Worm (Caenorhabditis elegans) whole organism, L4 larva: ENCODE data around the gene heri-1.

Experiments
- F26F4.8 ChIP-seq: fragments of 200-800 bp; sonication (Bioruptor generic); conservative IDR thresholded peaks from 2 replicates; pipeline ENCODE4 v1.3.6; 2022; ENCODE audit warnings: missing genetic modification characterization, missing compliant biosample characterization
- F49E8.2 ChIP-seq: sonication (generic microtip); optimal IDR thresholded peaks from 2 replicates; lab custom pipeline; 2016; ENCODE audit warnings: missing compliant biosample characterization, mild to moderate bottlenecking, missing genetic modification characterization, borderline replicate concordance
- R02D3.7 ChIP-seq: fragments of 150-350 bp; sonication (generic microtip); optimal IDR thresholded peaks from 3 replicates; lab custom pipeline; 2014; ENCODE audit warnings: missing biosample characterization, missing genetic modification characterization
- T20F7.1 ChIP-seq: fragments of 200-800 bp; sonication (Bioruptor generic); optimal IDR thresholded peaks from 2 replicates; lab custom pipeline; 2018; ENCODE audit warnings: mild to moderate bottlenecking, missing genetic modification characterization, missing compliant biosample characterization
- T26A8.4 ChIP-seq: fragments of 200-800 bp; sonication (Bioruptor generic); IDR thresholded peaks from 2 replicates; pipeline ENCODE4 v1.3.6; 2022; ENCODE audit warnings: missing genetic modification characterization, missing compliant biosample characterization
- Y48G9A.11 ChIP-seq: fragments of 200-800 bp; sonication (Bioruptor generic); IDR thresholded peaks from 2 replicates; pipeline ENCODE4 v1.3.6; 2022; ENCODE audit warnings: missing genetic modification reagents, missing genetic modification characterization, missing compliant biosample characterization
- Y5F2A.4 ChIP-seq: fragments of 200-800 bp; sonication (Bioruptor generic); optimal IDR thresholded peaks from 2 replicates; lab custom pipeline; 2018; ENCODE audit warnings: mild to moderate bottlenecking, missing genetic modification characterization, missing compliant biosample characterization
- Y75B8A.6 ChIP-seq: fragments of 200-800 bp; sonication (Bioruptor generic); IDR thresholded peaks from 2 replicates; pipeline ENCODE4 v1.3.6; 2022; ENCODE audit warnings: missing genetic modification reagents, missing genetic modification characterization, missing compliant biosample characterization
- ZK337.2 ChIP-seq: fragments of 200-800 bp; sonication (Bioruptor generic); IDR thresholded peaks from 2 replicates; pipeline ENCODE4 v1.3.6; 2022; ENCODE audit warnings: missing genetic modification reagents, missing genetic modification characterization, missing compliant biosample characterization
- aha-1 ChIP-seq: fragments of 150-350 bp; peaks from one replicate; lab custom pipeline; 2014; ENCODE audit warnings: missing biosample characterization, missing genetic modification characterization
- arid-1 ChIP-seq: fragments of 200-800 bp; sonication (Bioruptor generic); conservative IDR thresholded peaks from 2 replicates; pipeline ENCODE4 v1.3.6; 2022; ENCODE audit warnings: missing genetic modification reagents, missing genetic modification characterization, missing compliant biosample characterization
- attf-4 ChIP-seq: sonication (generic microtip); optimal IDR thresholded peaks from 3 replicates; lab custom pipeline; 2017; ENCODE audit warnings: missing biosample characterization, missing genetic modification characterization
- cey-2 ChIP-seq: sonication (generic microtip); optimal IDR thresholded peaks from 3 replicates; lab custom pipeline; 2017; ENCODE audit warnings: missing genetic modification characterization, mild to moderate bottlenecking, missing compliant biosample characterization, antibody characterized with exemption, borderline replicate concordance; ENCODE audit not compliant: insufficient read depth
- daf-12 ChIP-seq: fragments of 150-350 bp; optimal IDR thresholded peaks from 2 replicates; lab custom pipeline; 2014; ENCODE audit warnings: missing biosample characterization, missing genetic modification reagents, missing genetic modification characterization
- daf-16 ChIP-seq, 3 experiments: sonication (generic microtip); optimal IDR thresholded peaks; 2 replicates each; lab custom pipeline; 2016 to 2017; ENCODE audit warnings: missing genetic modification characterization in 3 of 3, missing genetic modification reagents in 3 of 3, mild to moderate bottlenecking in 2 of 3, missing compliant biosample characterization in 2 of 3, missing biosample characterization in 1 of 3, moderate library complexity in 1 of 3
- dmd-9 ChIP-seq: fragments of 200-800 bp; sonication (Bioruptor generic); IDR thresholded peaks from 2 replicates; pipeline ENCODE4 v1.3.6; 2022; ENCODE audit warnings: missing genetic modification reagents, missing genetic modification characterization, missing compliant biosample characterization
- dpl-1 ChIP-seq: fragments of 150-350 bp; optimal IDR thresholded peaks from 2 replicates; lab custom pipeline; 2014; ENCODE audit warnings: missing biosample characterization, missing genetic modification reagents, missing genetic modification characterization
- fos-1 ChIP-seq: fragments of 150-350 bp; optimal IDR thresholded peaks from 2 replicates; lab custom pipeline; 2014; ENCODE audit warnings: missing biosample characterization, missing genetic modification characterization
- lin-39 ChIP-seq: fragments of 150-350 bp; optimal IDR thresholded peaks from 2 replicates; lab custom pipeline; 2014; ENCODE audit warnings: missing biosample characterization, missing genetic modification reagents, missing genetic modification characterization
- lsy-2 ChIP-seq, 2 experiments: fragments of 150-350 bp in 1 of 2; sonication (generic microtip) in 1 of 2; optimal IDR thresholded peaks; 2 replicates each; lab custom pipeline; 2014 to 2017; ENCODE audit warnings: missing biosample characterization in 2 of 2, missing genetic modification characterization in 2 of 2
- mdl-1 ChIP-seq, 2 experiments: fragments of 150-350 bp in 1 of 2; sonication (generic microtip) in 1 of 2; optimal IDR thresholded peaks; 2 replicates each; lab custom pipeline; 2014 to 2017; ENCODE audit warnings: missing biosample characterization in 2 of 2, missing genetic modification characterization in 2 of 2
- mdt-29 ChIP-seq: fragments of 200-800 bp; sonication (Bioruptor generic); IDR thresholded peaks from 2 replicates; pipeline ENCODE4 v1.3.6; 2022; ENCODE audit warnings: missing genetic modification reagents, missing genetic modification characterization, missing compliant biosample characterization
- mep-1 ChIP-seq: fragments of 150-350 bp; sonication (generic microtip); optimal IDR thresholded peaks from 3 replicates; lab custom pipeline; 2014; ENCODE audit warnings: missing biosample characterization, missing genetic modification characterization
- nhr-102 ChIP-seq: sonication (generic microtip); optimal IDR thresholded peaks from 2 replicates; lab custom pipeline; 2016; ENCODE audit warnings: mild to moderate bottlenecking, missing genetic modification characterization, moderate library complexity, missing compliant biosample characterization
- nhr-48 ChIP-seq: sonication (generic microtip); optimal IDR thresholded peaks from 2 replicates; lab custom pipeline; 2016; ENCODE audit warnings: mild to moderate bottlenecking, missing genetic modification characterization, missing compliant biosample characterization
- nhr-6 ChIP-seq: fragments of 150-350 bp; optimal IDR thresholded peaks from 2 replicates; lab custom pipeline; 2014; ENCODE audit warnings: missing biosample characterization, missing genetic modification characterization
- nhr-77 ChIP-seq: fragments of 150-350 bp; optimal IDR thresholded peaks from 2 replicates; lab custom pipeline; 2014; ENCODE audit warnings: missing biosample characterization, missing genetic modification characterization
- pqm-1 ChIP-seq: sonication (generic microtip); optimal IDR thresholded peaks from 2 replicates; lab custom pipeline; 2017; ENCODE audit warnings: missing biosample characterization, missing genetic modification characterization
- sdz-12 ChIP-seq: fragments of 200-800 bp; sonication (Bioruptor generic); optimal IDR thresholded peaks from 2 replicates; lab custom pipeline; 2018; ENCODE audit warnings: mild to moderate bottlenecking, missing genetic modification characterization, missing compliant biosample characterization
- set-16 ChIP-seq: fragments of 200-800 bp; sonication (Bioruptor generic); IDR thresholded peaks from 2 replicates; pipeline ENCODE4 v1.3.6; 2022; ENCODE audit warnings: missing genetic modification reagents, missing genetic modification characterization, missing compliant biosample characterization
- spr-1 ChIP-seq: sonication (generic microtip); optimal IDR thresholded peaks from 2 replicates; lab custom pipeline; 2016; ENCODE audit warnings: mild to moderate bottlenecking, missing genetic modification characterization, missing compliant biosample characterization
- tra-1 ChIP-seq: fragments of 200-800 bp; sonication (Bioruptor generic); IDR thresholded peaks from 2 replicates; pipeline ENCODE4 v1.3.6; 2022; ENCODE audit warnings: missing genetic modification reagents, missing genetic modification characterization, missing compliant biosample characterization
- unc-130 ChIP-seq: sonication (generic microtip); optimal IDR thresholded peaks from 2 replicates; lab custom pipeline; 2016; ENCODE audit warnings: missing genetic modification reagents, missing genetic modification characterization, missing compliant biosample characterization
- unc-62 ChIP-seq, 3 experiments: fragments of 150-350 bp in 1 of 3; sonication (generic microtip); optimal IDR thresholded peaks in 2 of 3; peaks in 1 of 3; 1 replicate in 1 of 3; 2 replicates in 2 of 3; lab custom pipeline; 2014 to 2017; ENCODE audit warnings: missing biosample characterization in 3 of 3, missing genetic modification characterization in 3 of 3, missing genetic modification reagents in 3 of 3, missing genotype in 1 of 3
- vab-7 ChIP-seq: fragments of 200-800 bp; sonication (Bioruptor generic); IDR thresholded peaks from 2 replicates; pipeline ENCODE4 v1.3.6; 2022; ENCODE audit warnings: missing genetic modification reagents, missing genetic modification characterization, missing compliant biosample characterization
- zag-1 ChIP-seq: fragments of 150-350 bp; optimal IDR thresholded peaks from 2 replicates; lab custom pipeline; 2014; ENCODE audit warnings: missing biosample characterization, missing genetic modification characterization
- zfp-3 ChIP-seq: fragments of 200-800 bp; sonication (Bioruptor generic); conservative IDR thresholded peaks from 2 replicates; pipeline ENCODE4 v1.3.6; 2022; ENCODE audit warnings: missing genetic modification reagents, missing genetic modification characterization, missing compliant biosample characterization
- zip-11 ChIP-seq: fragments of 200-800 bp; sonication (Bioruptor generic); IDR thresholded peaks from 2 replicates; pipeline ENCODE4 v1.3.6; 2022; ENCODE audit warnings: missing genetic modification characterization, missing compliant biosample characterization
- ztf-11 ChIP-seq: fragments of 150-350 bp; optimal IDR thresholded peaks from 2 replicates; lab custom pipeline; 2014; ENCODE audit warnings: missing biosample characterization, missing genetic modification characterization
- ztf-7 ChIP-seq: fragments of 150-350 bp; optimal IDR thresholded peaks from 2 replicates; lab custom pipeline; 2014; ENCODE audit warnings: missing biosample characterization, missing genetic modification characterization

The heri-1 gene

ce11 chrII:6109989-6110388 lies 3.0 kb downstream of the heri-1 start:
- TF ChIP-seq Y5F2A.4 (GFP tag; lab: Kevin White, UChicago), result no peak
- no peak for TF ChIP-seq R02D3.7 (tag; lab: Kevin White, UChicago)
- TF ChIP-seq nhr-48, result no peak
- TF ChIP-seq daf-16 (GFP tag; optimal IDR thresholded peaks at IDR 0.05; lab: Kevin White, UChicago), result no peak
- TF ChIP-seq daf-16 (tag; optimal IDR thresholded peaks at IDR 0.05; lab: Kevin White, UChicago), result no peak
- TF ChIP-seq zfp-3 (GFP tag; lab: Robert Waterston, UW), result no peak
- no peak for TF ChIP-seq attf-4 (tag; lab: Kevin White, UChicago)
- no peak for TF ChIP-seq dpl-1 (GFP tag; lab: Kevin White, UChicago)
- no peak for TF ChIP-seq cey-2 (tag; lab: Kevin White, UChicago)
- no peak for TF ChIP-seq fos-1 (tag; lab: Kevin White, UChicago)
- no peak for TF ChIP-seq zip-11 (GFP tag; lab: Robert Waterston, UW)

ce11 chrII:6107773-6108172 lies 5.2 kb downstream of the heri-1 start:
- TF ChIP-seq aha-1 (tag; lab: Kevin White, UChicago) (peak; percentile 90), T26A8.4 (GFP tag; lab: Robert Waterston, UW) (no peak), nhr-6 (tag; lab: Kevin White, UChicago) (no peak), pqm-1 (tag; lab: Kevin White, UChicago) (no peak), Y75B8A.6 (GFP tag; lab: Robert Waterston, UW) (no peak), sdz-12 (GFP tag; lab: Kevin White, UChicago) (no peak)
- TF ChIP-seq, all 104 proteins: peak for 1

- no peak for TF ChIP-seq nhr-102 (tag; lab: Kevin White, UChicago)
- TF ChIP-seq unc-62 (GFP tag; optimal IDR thresholded peaks at IDR 0.05 in 1 of 2; lab: Kevin White, UChicago), result peak in 1 of 2 experiments; percentile 94
- TF ChIP-seq unc-62 (tag; optimal IDR thresholded peaks at IDR 0.05; lab: Kevin White, UChicago), result no peak
Observed at ce11 chrII:6103986-6104385, 9.0 kb downstream of the heri-1 start.

ce11 chrII:6101475-6101874 lies 11.5 kb downstream of the heri-1 start:
- TF ChIP-seq Y5F2A.4 (GFP tag; lab: Kevin White, UChicago), result no peak
- no peak for TF ChIP-seq F49E8.2 (tag; lab: Kevin White, UChicago)
- no peak for TF ChIP-seq daf-12
- no peak for TF ChIP-seq arid-1 (GFP tag; lab: Robert Waterston, UW)
- TF ChIP-seq ztf-11 (tag; lab: Kevin White, UChicago), result no peak
- no peak for TF ChIP-seq set-16 (GFP tag; lab: Robert Waterston, UW)
- TF ChIP-seq mdt-29 (GFP tag; lab: Robert Waterston, UW), result no peak
- TF ChIP-seq zag-1 (tag; lab: Kevin White, UChicago), result no peak
- TF ChIP-seq mep-1 (tag; lab: Kevin White, UChicago), result no peak
- TF ChIP-seq T20F7.1 (GFP tag; lab: Kevin White, UChicago), result no peak
- no peak for TF ChIP-seq F26F4.8 (GFP tag; lab: Robert Waterston, UW)

ce11 chrII:6099500-6099899 lies 13.5 kb downstream of the heri-1 start, which contains the start of gene rgs-3:
Gene rgs-3, plus strand, starts transcription at chrII:6099800.
- TF ChIP-seq vab-7, result no peak
- TF ChIP-seq attf-4 (tag; lab: Kevin White, UChicago), result no peak
- no peak for TF ChIP-seq nhr-48
- no peak for TF ChIP-seq ztf-7 (tag; lab: Kevin White, UChicago)
- no peak for TF ChIP-seq dpl-1 (GFP tag; lab: Kevin White, UChicago)

ce11 chrII:6097441-6097840 lies 15.6 kb downstream of the heri-1 start, which contains the start of the genes tpp-2 and rbbp-5:
Gene tpp-2, minus strand, starts transcription at chrII:6097597.
Gene rbbp-5, plus strand, starts transcription at chrII:6097830.
- TF ChIP-seq dmd-9 (GFP tag; lab: Robert Waterston, UW) (peak; percentile 56; the same call in 1 of the 2 replicates), Y48G9A.11 (GFP tag; lab: Robert Waterston, UW) (peak; percentile 30; the same call in 1 of the 2 replicates), F49E8.2 (tag; lab: Kevin White, UChicago) (peak; percentile 3), lsy-2 (tag; optimal IDR thresholded peaks at IDR 0.05; lab: Kevin White, UChicago) (peak in 1 of 2 experiments; percentile 70), ZK337.2 (GFP tag; lab: Robert Waterston, UW) (peak; percentile 84), nhr-77 (tag; lab: Kevin White, UChicago) (no peak), spr-1 (tag; lab: Kevin White, UChicago) (peak; percentile 4), Y75B8A.6 (GFP tag; lab: Robert Waterston, UW) (no peak), unc-130 (GFP tag; lab: Kevin White, UChicago) (peak; percentile 88), nhr-102 (tag; lab: Kevin White, UChicago) (no peak), fos-1 (tag; lab: Kevin White, UChicago) (no peak), daf-16 (GFP tag; optimal IDR thresholded peaks at IDR 0.05; lab: Kevin White, UChicago) (peak in 1 of 2 experiments; percentile 61), daf-16 (tag; optimal IDR thresholded peaks at IDR 0.05; lab: Kevin White, UChicago) (peak; percentile 79), lin-39 (tag; lab: Kevin White, UChicago) (no peak), tra-1 (no peak), mdl-1 (tag; optimal IDR thresholded peaks at IDR 0.05; lab: Kevin White, UChicago) (no peak)
